Worm (Caenorhabditis elegans): Measurements from ENCODE around the gene F47B10.4.

The F47B10.4 gene

DNA sequence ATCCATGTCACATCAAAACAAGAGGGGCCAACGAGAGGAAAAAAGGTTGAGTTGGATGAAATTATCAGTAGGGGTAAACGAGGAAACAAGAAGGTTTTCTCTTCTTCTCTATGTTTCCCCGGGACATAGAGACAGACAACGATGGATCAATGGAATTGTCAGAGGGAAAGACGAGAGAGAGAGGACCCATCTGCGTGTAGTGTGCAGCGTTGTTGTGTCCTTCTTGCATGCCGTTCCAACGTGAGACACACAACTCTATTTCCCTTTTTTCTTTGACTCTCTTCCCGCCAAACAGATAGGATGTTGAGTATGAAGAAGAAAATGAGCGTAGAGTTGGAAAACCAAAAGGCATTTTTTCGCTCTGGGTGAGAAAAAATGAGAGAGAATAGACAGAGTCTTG lies 9.9 kb downstream of the F47B10.4 start (continued):
- TF ChIP-seq unc-86 (tag; optimal IDR thresholded peaks at IDR 0.05), result no peak
- no peak for TF ChIP-seq snpc-4 (tag; optimal IDR thresholded peaks at IDR 0.05)
- TF ChIP-seq lin-15B (tag; optimal IDR thresholded peaks at IDR 0.05), result no peak
- TF ChIP-seq C16A3.4 (tag; optimal IDR thresholded peaks at IDR 0.05), result peak; percentile 32
- peak; percentile 6 to 17 for TF ChIP-seq egl-27 (tag; optimal IDR thresholded peaks at IDR 0.05)
- TF ChIP-seq efl-1 (optimal IDR thresholded peaks at IDR 0.05), result peak; percentile 32 to 55
- no peak for TF ChIP-seq efl-1 (GFP tag; optimal IDR thresholded peaks at IDR 0.05 in 1 of 2)
- TF ChIP-seq nhr-28 (tag; optimal IDR thresholded peaks at IDR 0.05), result no peak
- no peak for TF ChIP-seq nhr-12 (tag; optimal IDR thresholded peaks at IDR 0.05)
- peak; percentile 62 for TF ChIP-seq nhr-19 (GFP tag; conservative IDR thresholded peaks at IDR 0.05)

DNA sequence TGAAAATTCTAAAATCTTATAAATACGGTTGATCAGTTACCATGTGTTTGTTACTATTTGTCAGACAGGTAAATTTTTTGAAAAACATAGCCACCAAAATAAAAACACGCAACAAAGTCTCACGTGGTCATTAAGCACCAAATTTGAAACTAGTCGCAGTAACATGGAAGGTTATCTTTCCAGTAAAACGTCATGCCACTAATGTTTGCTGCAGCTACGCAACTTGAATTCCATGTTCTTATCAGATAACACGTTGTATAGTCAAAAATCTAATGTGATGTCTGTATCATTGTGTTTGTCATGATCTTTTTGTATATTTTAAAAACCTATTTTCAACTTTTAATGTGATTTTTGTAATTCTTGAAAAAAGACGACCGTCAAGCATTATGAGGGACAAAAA lies 10.7 kb downstream of the F47B10.4 start:
- peak; percentile 10; the same call in 1 of the 2 replicates for TF ChIP-seq grh-1 (GFP tag; IDR thresholded peaks at IDR 0.05)
- no peak for TF ChIP-seq pqm-1 (tag; optimal IDR thresholded peaks at IDR 0.05)
- TF ChIP-seq mab-9 (GFP tag; IDR thresholded peaks at IDR 0.05), result no peak
- peak; percentile 78 for TF ChIP-seq nhr-85 (tag)
- no peak for TF ChIP-seq efl-3 (GFP tag; optimal IDR thresholded peaks at IDR 0.05)
- TF ChIP-seq elt-2 (tag; optimal IDR thresholded peaks at IDR 0.05), result peak; percentile 88
- peak; percentile 57 for TF ChIP-seq nhr-20 (tag; optimal IDR thresholded peaks at IDR 0.05)
- TF ChIP-seq elt-3 (tag; optimal IDR thresholded peaks at IDR 0.05), result peak in 1 of 6 experiments; percentile 20
- peak; percentile 7 for TF ChIP-seq snu-23 (GFP tag; optimal IDR thresholded peaks at IDR 0.05)
- TF ChIP-seq lin-35 (GFP tag; optimal IDR thresholded peaks at IDR 0.05), result peak in 1 of 2 experiments; percentile 37
- TF ChIP-seq nhr-90 (tag; optimal IDR thresholded peaks at IDR 0.05; ENCODE audit: poor library complexity), result peak; percentile 37
- TF ChIP-seq mdl-1 (tag; optimal IDR thresholded peaks at IDR 0.05), result peak in 1 of 2 experiments; percentile 56
- TF ChIP-seq nhr-71 (tag; optimal IDR thresholded peaks at IDR 0.05), result peak; percentile 37
- peak; percentile 41 for TF ChIP-seq lin-14 (GFP tag; optimal IDR thresholded peaks at IDR 0.05)

DNA sequence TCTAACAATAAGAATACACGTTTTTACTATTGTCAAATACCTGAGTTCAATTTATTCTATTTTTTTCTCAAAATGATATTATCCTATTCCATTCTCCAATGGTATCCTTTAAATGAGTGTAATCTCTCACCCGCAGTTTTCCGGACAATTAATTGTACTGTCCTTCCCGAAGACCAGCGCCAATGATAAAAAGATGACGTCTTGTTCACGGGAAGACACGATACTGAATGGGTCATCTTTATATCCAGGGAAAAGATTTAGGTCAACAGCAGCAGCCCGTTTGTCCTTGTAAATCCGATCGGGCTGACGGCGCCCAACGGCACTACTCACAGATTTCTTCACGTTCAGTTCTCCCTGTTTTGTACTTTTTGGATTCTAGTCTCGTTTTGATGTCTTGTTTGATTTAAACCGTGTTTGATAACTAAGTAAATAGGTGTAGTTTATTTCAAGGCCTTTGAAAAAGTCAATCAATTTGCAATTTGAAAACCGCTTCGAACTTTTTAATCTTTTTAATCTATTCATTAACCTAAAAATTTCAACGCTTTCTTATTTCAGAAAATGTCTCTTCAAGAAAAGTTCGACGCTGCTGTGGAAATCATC lies 11.8 kb downstream of the F47B10.4 start, which contains the start of gene acbp-3:
Gene acbp-3, plus strand, starts transcription at position 550 of the 600 bp plus-strand sequence.
- TF ChIP-seq tbx-2 (tag; optimal IDR thresholded peaks at IDR 0.05), result no peak
- no peak for TF ChIP-seq F16B12.6 (tag; optimal IDR thresholded peaks at IDR 0.05)
- TF ChIP-seq mab-9 (GFP tag; IDR thresholded peaks at IDR 0.05), result no peak
- TF ChIP-seq irx-1 (tag; optimal IDR thresholded peaks at IDR 0.05), result no peak
- TF ChIP-seq blmp-1 (tag; optimal IDR thresholded peaks at IDR 0.05), result peak; percentile 77

DNA sequence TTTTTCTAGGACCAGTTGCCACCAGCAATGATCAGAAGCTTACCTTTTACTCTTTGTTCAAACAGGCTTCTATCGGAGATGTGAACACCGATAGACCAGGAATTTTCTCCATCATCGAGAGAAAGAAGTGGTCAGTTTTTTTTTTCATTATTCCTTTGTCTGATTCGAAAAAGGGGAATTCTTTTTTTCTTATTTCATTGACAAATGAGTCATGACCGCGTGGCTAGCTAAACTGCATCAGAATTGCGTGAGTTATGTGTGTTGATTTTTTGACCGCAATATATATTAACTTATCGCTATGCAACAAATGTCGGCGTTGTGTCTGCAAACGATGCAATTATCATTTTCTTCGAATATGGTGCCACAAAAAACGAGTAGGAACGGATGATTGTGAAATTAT lies 12.4 kb downstream of the F47B10.4 start:
- TF ChIP-seq snpc-4 (tag; optimal IDR thresholded peaks at IDR 0.05), result no peak
- peak; percentile 32 for TF ChIP-seq nhr-71 (tag; optimal IDR thresholded peaks at IDR 0.05)
- TF ChIP-seq nhr-20 (tag; optimal IDR thresholded peaks at IDR 0.05), result peak; percentile 26

DNA sequence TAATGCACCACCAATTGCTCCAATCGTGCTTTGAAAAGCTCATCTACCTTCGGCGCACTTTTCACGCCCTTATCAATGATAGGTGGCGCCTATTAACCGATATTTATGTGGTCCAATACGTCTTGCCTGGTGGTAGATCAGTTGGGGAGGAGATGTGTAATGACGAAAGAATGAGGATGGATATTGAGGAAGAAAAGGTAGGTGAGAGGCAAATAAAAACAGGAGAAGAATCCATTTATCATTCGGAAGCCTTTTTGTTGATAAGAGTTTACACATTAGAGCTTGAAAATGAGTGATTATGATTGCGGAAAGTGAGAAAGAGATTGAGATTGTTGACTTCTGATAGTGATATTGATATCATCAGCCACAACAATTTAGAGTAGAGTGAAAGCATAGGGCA lies 16.4 kb downstream of the F47B10.4 start:
- TF ChIP-seq rnt-1 (tag; optimal IDR thresholded peaks at IDR 0.05) (peak; percentile 64), nhr-71 (tag; optimal IDR thresholded peaks at IDR 0.05) (peak; percentile 29), pag-3 (tag; optimal IDR thresholded peaks at IDR 0.05; ENCODE audit: borderline replicate concordance, insufficient read depth) (no peak), F16B12.6 (tag; optimal IDR thresholded peaks at IDR 0.05) (no peak), nhr-19 (GFP tag; conservative IDR thresholded peaks at IDR 0.05) (0 out of 2 replicates have a peak, but pooled peaks have one; percentile 7), hlh-4 (tag; optimal IDR thresholded peaks at IDR 0.05) (no peak), nhr-76 (tag; optimal IDR thresholded peaks at IDR 0.05) (no peak), elt-2 (tag; optimal IDR thresholded peaks at IDR 0.05) (no peak), pqm-1 (tag; optimal IDR thresholded peaks at IDR 0.05) (no peak), nhr-11 (tag; optimal IDR thresholded peaks at IDR 0.05) (no peak), lin-14 (GFP tag; optimal IDR thresholded peaks at IDR 0.05) (peak; percentile 32), lin-13 (GFP tag; optimal IDR thresholded peaks at IDR 0.05) (no peak), unc-130 (tag; optimal IDR thresholded peaks at IDR 0.05) (no peak), nhr-237 (tag; optimal IDR thresholded peaks at IDR 0.05) (no peak)

Data from whole organism, L1 larva.